Fruit fly (Drosophila melanogaster) whole organism, adult: ENCODE measurements around the gene TwdlF.

Experiments used
- CG33017 ChIP-seq: fragments of 200-800 bp; sonication (Bioruptor generic); optimal IDR thresholded peaks from 2 replicates; lab custom pipeline; 2018; ENCODE audit warnings: missing biosample characterization, mild to moderate bottlenecking, missing genetic modification characterization, moderate library complexity
- CG5204 ChIP-seq: fragments of 200-800 bp; sonication (Bioruptor generic); optimal IDR thresholded peaks from 2 replicates; lab custom pipeline; 2016; ENCODE audit warnings: missing biosample characterization, missing genetic modification characterization
- kay ChIP-seq: fragments of 200-800 bp; sonication (Bioruptor generic); peaks from one replicate; lab custom pipeline; 2016; ENCODE audit warnings: missing biosample characterization, missing genetic modification characterization, borderline replicate concordance
- toe ChIP-seq: fragments of 200-800 bp; sonication (Bioruptor generic); optimal IDR thresholded peaks from 2 replicates; lab custom pipeline; 2016; ENCODE audit warnings: missing biosample characterization, missing genetic modification characterization

DNA sequence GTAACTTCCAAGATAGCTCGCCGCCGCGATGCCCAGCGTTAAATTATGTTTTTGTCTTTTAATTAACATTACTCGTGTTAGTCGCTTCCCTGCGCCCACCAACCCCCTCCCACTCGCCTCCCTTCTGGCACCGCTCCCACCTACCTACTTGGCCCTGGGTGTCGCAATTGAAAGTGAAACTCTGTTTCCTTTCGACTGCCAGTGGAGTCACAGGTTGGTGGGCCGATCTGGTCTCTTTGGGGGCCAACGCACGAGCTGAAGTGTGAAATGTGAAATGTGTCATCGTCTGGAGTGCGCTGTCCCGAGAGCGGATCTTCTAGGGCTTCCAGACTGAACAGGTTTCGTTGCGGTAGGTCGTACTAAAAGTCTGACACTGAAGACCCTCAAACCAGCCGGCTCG, 32.2 kb upstream of the TwdlF start:
- no peak for TF ChIP-seq CG5204 (GFP tag; lab: Kevin White, UChicago)
- TF ChIP-seq toe (GFP tag; lab: Kevin White, UChicago), result no peak
- no peak for TF ChIP-seq kay
- no peak for TF ChIP-seq CG33017 (tag; lab: Kevin White, UChicago)
